Fruit fly (Drosophila melanogaster): ENCODE data around the gene CG31279.

The CG31279 gene

dm6 chr3R:16403734-16404057, 26.8 kb upstream of the CG31279 start:
- peak; percentile 46 for TF ChIP-seq CTCF (GFP tag; optimal IDR thresholded peaks at IDR 0.05)
- peak in 1 of 2 experiments; percentile 16 for TF ChIP-seq tll (GFP tag; optimal IDR thresholded peaks at IDR 0.05)
- no peak for TF ChIP-seq CG8290 (GFP tag; optimal IDR thresholded peaks at IDR 0.05)
- no peak for TF ChIP-seq CG8290 (tag; optimal IDR thresholded peaks at IDR 0.05)
- TF ChIP-seq CG13894 (tag; optimal IDR thresholded peaks at IDR 0.05), result no peak
- TF ChIP-seq Rfx (GFP tag; IDR thresholded peaks at IDR 0.05), result peak; percentile 74
- TF ChIP-seq CG10959 (GFP tag; IDR thresholded peaks at IDR 0.05), result no peak
- peak; percentile 5 for TF ChIP-seq kni (GFP tag; optimal IDR thresholded peaks at IDR 0.05)
- TF ChIP-seq ttk (GFP tag; IDR thresholded peaks at IDR 0.05), result 0 out of 2 replicates have a peak, but pooled peaks have one; percentile 37
- TF ChIP-seq Jarid2 (GFP tag; optimal IDR thresholded peaks at IDR 0.05), result peak; percentile 56
- peak; percentile 63; the same call in 1 of the 2 replicates for TF ChIP-seq Adf1 (GFP tag; IDR thresholded peaks at IDR 0.05)
- TF ChIP-seq Nf-YB (GFP tag; optimal IDR thresholded peaks at IDR 0.05), result peak; percentile 99
- peak; percentile 95 for TF ChIP-seq D (optimal IDR thresholded peaks at IDR 0.05)
- TF ChIP-seq D (GFP tag; optimal IDR thresholded peaks at IDR 0.05), result no peak
- TF ChIP-seq Nf-YC (tag; optimal IDR thresholded peaks at IDR 0.05), result peak; percentile 98
- peak; percentile 38 for TF ChIP-seq HmgD (GFP tag; optimal IDR thresholded peaks at IDR 0.05)
- peak; percentile 18; the same call in 1 of the 3 replicates for TF ChIP-seq knrl (GFP tag; IDR thresholded peaks at IDR 0.05; ENCODE audit: partially characterized antibody)
- peak; percentile 42 for TF ChIP-seq CoRest (tag; optimal IDR thresholded peaks at IDR 0.05)
- TF ChIP-seq BtbVII (GFP tag; optimal IDR thresholded peaks at IDR 0.05), result no peak
- TF ChIP-seq Fer2 (tag; optimal IDR thresholded peaks at IDR 0.05), result no peak
- peak; percentile 92 for TF ChIP-seq CG10321 (GFP tag; IDR thresholded peaks at IDR 0.05)
- peak in 1 of 2 experiments; percentile 52 for TF ChIP-seq insv (GFP tag; optimal IDR thresholded peaks at IDR 0.05)
- TF ChIP-seq CG17829 (tag; optimal IDR thresholded peaks at IDR 0.05), result peak; percentile 38
- TF ChIP-seq cg (GFP tag; optimal IDR thresholded peaks at IDR 0.05), result peak; percentile 81
- TF ChIP-seq Nf-YA (GFP tag; IDR thresholded peaks at IDR 0.05), result peak; percentile 74
- TF ChIP-seq Drgx (GFP tag; IDR thresholded peaks at IDR 0.05), result 0 out of 2 replicates have a peak, but pooled peaks have one; percentile 8
- TF ChIP-seq CG7745 (tag; optimal IDR thresholded peaks at IDR 0.05), result peak; percentile 81
- no peak for TF ChIP-seq CG7786 (GFP tag; optimal IDR thresholded peaks at IDR 0.05)
- TF ChIP-seq pfk (GFP tag; optimal IDR thresholded peaks at IDR 0.05), result peak; percentile 99
- peak; percentile 94 for TF ChIP-seq z (GFP tag; IDR thresholded peaks at IDR 0.05)
- TF ChIP-seq btn (GFP tag; optimal IDR thresholded peaks at IDR 0.05), result no peak
- no peak for TF ChIP-seq dan (GFP tag; IDR thresholded peaks at IDR 0.05)
- TF ChIP-seq CG1832 (GFP tag; optimal IDR thresholded peaks at IDR 0.05), result peak; percentile 94
- TF ChIP-seq Bgb (GFP tag; IDR thresholded peaks at IDR 0.05; ENCODE audit: partially characterized antibody), result 0 out of 2 replicates have a peak, but pooled peaks have one; percentile 30
- 0 out of 3 replicates have a peak, but pooled peaks have one; percentile 30 for TF ChIP-seq Opbp (GFP tag; IDR thresholded peaks at IDR 0.05; ENCODE audit: partially characterized antibody)
- TF ChIP-seq CG8478 (optimal IDR thresholded peaks at IDR 0.05), result peak; percentile 98
- TF ChIP-seq luna (GFP tag; optimal IDR thresholded peaks at IDR 0.05), result no peak
- peak; percentile 30 for TF ChIP-seq phol (tag; optimal IDR thresholded peaks at IDR 0.05)

DNA sequence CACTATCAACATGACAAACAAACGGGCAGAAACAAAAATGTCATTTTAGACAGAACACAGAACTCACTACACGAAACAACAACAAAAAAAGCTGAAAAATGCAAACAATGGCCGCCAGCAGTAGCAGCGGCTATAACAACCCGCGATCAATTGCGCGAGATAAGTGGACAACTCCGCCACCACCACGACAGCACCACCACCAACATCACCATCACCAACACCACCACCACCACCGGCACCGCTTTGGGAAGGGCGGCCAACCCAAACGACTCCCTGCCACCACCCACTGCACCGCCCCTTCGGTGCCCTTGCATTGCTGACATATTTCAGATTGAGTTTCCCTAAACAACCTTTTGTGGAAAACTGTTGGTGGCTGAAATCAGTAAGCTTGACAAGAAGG, 23.9 kb upstream of the CG31279 start:
- TF ChIP-seq CG33213 (GFP tag; optimal IDR thresholded peaks at IDR 0.05) (no peak), CG2889 (GFP tag; IDR thresholded peaks at IDR 0.05) (0 out of 3 replicates have a peak, but pooled peaks have one; percentile 12), scrt (GFP tag; optimal IDR thresholded peaks at IDR 0.05) (no peak), fd102C (GFP tag; optimal IDR thresholded peaks at IDR 0.05) (no peak), CG4730 (GFP tag; IDR thresholded peaks at IDR 0.05) (no peak), Bteb2 (GFP tag; optimal IDR thresholded peaks at IDR 0.05) (no peak), ap (GFP tag; IDR thresholded peaks at IDR 0.05) (no peak), Vsx1 (GFP tag; optimal IDR thresholded peaks at IDR 0.05) (no peak), CG13894 (tag; optimal IDR thresholded peaks at IDR 0.05) (no peak), Chrac-16 (GFP tag; optimal IDR thresholded peaks at IDR 0.05) (no peak), crc (GFP tag; optimal IDR thresholded peaks at IDR 0.05) (no peak), CG2202 (tag; optimal IDR thresholded peaks at IDR 0.05) (no peak), lbe (GFP tag; optimal IDR thresholded peaks at IDR 0.05) (no peak), seq (GFP tag; IDR thresholded peaks at IDR 0.05) (peak; percentile 72; the same call in 1 of the 2 replicates), CG9817 (tag; optimal IDR thresholded peaks at IDR 0.05) (no peak), pan (optimal IDR thresholded peaks at IDR 0.05) (no peak), pan (GFP tag; optimal IDR thresholded peaks at IDR 0.05 in 1 of 2, IDR thresholded peaks at IDR 0.05 in 1 of 2) (no peak)

All from whole organism, embryonic.